Fruit fly (Drosophila melanogaster): ENCODE measurements around the gene Cpr78Cc.
A peak's percentile ranks its signal among the peaks of the same experiment; 100 is the strongest.

Cpr78Cc gene

dm6 chr3L:21347197-21347831 lies 46.9 kb downstream of the Cpr78Cc start (continued):
- peak; percentile 82 for TF ChIP-seq dmrt99B (tag; optimal IDR thresholded peaks at IDR 0.05)
- TF ChIP-seq Dad (GFP tag; optimal IDR thresholded peaks at IDR 0.05) = peak; percentile 14
- peak; percentile 59 for TF ChIP-seq Hsf (GFP tag; optimal IDR thresholded peaks at IDR 0.05)
- TF ChIP-seq HmgD (GFP tag; optimal IDR thresholded peaks at IDR 0.05) = no peak
- peak; percentile 24 for TF ChIP-seq Atf3 (GFP tag; optimal IDR thresholded peaks at IDR 0.05)
- TF ChIP-seq CG8765 (GFP tag; IDR thresholded peaks at IDR 0.05) = no peak
- peak; percentile 41 for TF ChIP-seq CG18619 (GFP tag; optimal IDR thresholded peaks at IDR 0.05)
- no peak for TF ChIP-seq bbx (GFP tag; IDR thresholded peaks at IDR 0.05; ENCODE audit: partially characterized antibody)
- peak; percentile 28 for TF ChIP-seq Lhr (GFP tag; optimal IDR thresholded peaks at IDR 0.05)
- TF ChIP-seq CG17361 (GFP tag; IDR thresholded peaks at IDR 0.05) = peak; percentile 72
- peak; percentile 46 for TF ChIP-seq CG12391 (tag; optimal IDR thresholded peaks at IDR 0.05)
- peak; percentile 30 for TF ChIP-seq slp2 (GFP tag; optimal IDR thresholded peaks at IDR 0.05)
- no peak for TF ChIP-seq schlank (tag; optimal IDR thresholded peaks at IDR 0.05)
- TF ChIP-seq CG4820 (GFP tag; optimal IDR thresholded peaks at IDR 0.05) = peak; percentile 47
- TF ChIP-seq esg (GFP tag; conservative IDR thresholded peaks at IDR 0.05) = no peak
- TF ChIP-seq gt (GFP tag; IDR thresholded peaks at IDR 0.05) = no peak
- TF ChIP-seq HmgZ (tag; optimal IDR thresholded peaks at IDR 0.05) = no peak
- TF ChIP-seq CG1529 (GFP tag; optimal IDR thresholded peaks at IDR 0.05) = no peak
- TF ChIP-seq sens (GFP tag) = peak; percentile 90
- no peak for TF ChIP-seq CG3065 (GFP tag; optimal IDR thresholded peaks at IDR 0.05)
- TF ChIP-seq Abd-B (GFP tag; optimal IDR thresholded peaks at IDR 0.05) = peak; percentile 4
- peak; percentile 9; the same call in 1 of the 3 replicates for TF ChIP-seq Aef1 (GFP tag; IDR thresholded peaks at IDR 0.05)
- TF ChIP-seq CG7357 (GFP tag; IDR thresholded peaks at IDR 0.05) = no peak
- TF ChIP-seq CG7839 (tag; optimal IDR thresholded peaks at IDR 0.05) = peak; percentile 78
- no peak for TF ChIP-seq CTCF (GFP tag; optimal IDR thresholded peaks at IDR 0.05)
- no peak for TF ChIP-seq CG17912 (GFP tag; optimal IDR thresholded peaks at IDR 0.05)
- TF ChIP-seq CG13624 (GFP tag; optimal IDR thresholded peaks at IDR 0.05) = no peak
- peak; percentile 52; the same call in 1 of the 2 replicates for TF ChIP-seq vvl (GFP tag; IDR thresholded peaks at IDR 0.05)
- TF ChIP-seq gcm (GFP tag; optimal IDR thresholded peaks at IDR 0.05) = no peak
- no peak for TF ChIP-seq Adf1 (GFP tag; IDR thresholded peaks at IDR 0.05)
- no peak for TF ChIP-seq CG4404 (GFP tag; IDR thresholded peaks at IDR 0.05)
- no peak for TF ChIP-seq Doc2 (GFP tag; IDR thresholded peaks at IDR 0.05)
- TF ChIP-seq az2 (GFP tag; optimal IDR thresholded peaks at IDR 0.05) = peak; percentile 61
- peak; percentile 58 for TF ChIP-seq dpn (GFP tag; optimal IDR thresholded peaks at IDR 0.05)
- TF ChIP-seq chif (GFP tag; optimal IDR thresholded peaks at IDR 0.05) = peak; percentile 37 to 47
- TF ChIP-seq ap (GFP tag; IDR thresholded peaks at IDR 0.05) = no peak
- no peak for TF ChIP-seq CkIIα-i1 (GFP tag; IDR thresholded peaks at IDR 0.05)
- peak; percentile 8 for TF ChIP-seq CG3407 (GFP tag; optimal IDR thresholded peaks at IDR 0.05)
- TF ChIP-seq CG6813 (GFP tag; optimal IDR thresholded peaks at IDR 0.05) = peak; percentile 9
- TF ChIP-seq CG1647 (GFP tag; optimal IDR thresholded peaks at IDR 0.05) = peak; percentile 33
- no peak for TF ChIP-seq tna (GFP tag; IDR thresholded peaks at IDR 0.05; ENCODE audit: partially characterized antibody)
- TF ChIP-seq GATAe (GFP tag; conservative IDR thresholded peaks at IDR 0.05) = no peak
- TF ChIP-seq maf-S (GFP tag; optimal IDR thresholded peaks at IDR 0.05) = no peak
- peak; percentile 60 for TF ChIP-seq Antp (GFP tag; optimal IDR thresholded peaks at IDR 0.05)
- no peak for TF ChIP-seq Elba2 (GFP tag; optimal IDR thresholded peaks at IDR 0.05)
- TF ChIP-seq Kr (GFP tag; optimal IDR thresholded peaks at IDR 0.05) = no peak
- no peak for TF ChIP-seq Dp (GFP tag; optimal IDR thresholded peaks at IDR 0.05)
- TF ChIP-seq sob (GFP tag; IDR thresholded peaks at IDR 0.05) = peak; percentile 41
- no peak for TF ChIP-seq sd (tag; optimal IDR thresholded peaks at IDR 0.05)
- TF ChIP-seq wdn (GFP tag; IDR thresholded peaks at IDR 0.05) = no peak
- peak; percentile 28 for TF ChIP-seq CG18476 (GFP tag; optimal IDR thresholded peaks at IDR 0.05)
- TF ChIP-seq CG16779 (GFP tag; IDR thresholded peaks at IDR 0.05) = no peak
